Fruit fly (Drosophila melanogaster) whole organism, embryonic: ENCODE measurements around the gene Muted.

ENCODE experiments used
- CG10543 ChIP-seq: fragments of 200-800 bp; sonication (Bioruptor generic); optimal IDR thresholded peaks from 3 replicates; lab custom pipeline; 2017; ENCODE audit warnings: missing biosample characterization, mild to moderate bottlenecking, missing genetic modification characterization, moderate library complexity
- CG10565 ChIP-seq: fragments of 200-800 bp; sonication (Bioruptor generic); optimal IDR thresholded peaks from 3 replicates; lab custom pipeline; 2016; ENCODE audit warnings: missing biosample characterization, mild to moderate bottlenecking, missing genetic modification characterization
- CG12104 ChIP-seq: fragments of 200-800 bp; sonication (Bioruptor generic); optimal IDR thresholded peaks from 3 replicates; lab custom pipeline; 2016; ENCODE audit warnings: missing biosample characterization, missing genetic modification characterization
- CG12299 ChIP-seq: fragments of 200-800 bp; sonication (Bioruptor generic); optimal IDR thresholded peaks from 2 replicates; lab custom pipeline; 2018; ENCODE audit warnings: missing biosample characterization, mild to moderate bottlenecking, missing genetic modification characterization
- CG13894 ChIP-seq: fragments of 200-800 bp; sonication (Bioruptor generic); optimal IDR thresholded peaks from 3 replicates; lab custom pipeline; 2018; ENCODE audit warnings: missing biosample characterization, mild to moderate bottlenecking, missing genetic modification characterization, moderate library complexity
- CG1603 ChIP-seq: fragments of 200-800 bp; sonication (Bioruptor generic); optimal IDR thresholded peaks from 2 replicates; lab custom pipeline; 2019; ENCODE audit warnings: missing biosample characterization, mild to moderate bottlenecking, missing genetic modification characterization, moderate library complexity
- CG16779 ChIP-seq: fragments of 200-800 bp; sonication (Bioruptor generic); IDR thresholded peaks from 2 replicates; pipeline ENCODE4 v1.3.6; 2022; ENCODE audit warnings: missing biosample characterization, missing genetic modification characterization
- CG16813 ChIP-seq: fragments of 200-800 bp; sonication (Bioruptor generic); IDR thresholded peaks from 3 replicates; pipeline ENCODE4 v1.3.6; 2022; ENCODE audit warnings: missing biosample characterization, missing genetic modification characterization; ENCODE audit not compliant: partially characterized antibody
- CG16815 ChIP-seq: fragments of 200-800 bp; sonication (Bioruptor generic); optimal IDR thresholded peaks from 3 replicates; lab custom pipeline; 2017; ENCODE audit warnings: missing biosample characterization, mild to moderate bottlenecking, missing genetic modification characterization
- CG2129 ChIP-seq: fragments of 200-800 bp; sonication (Bioruptor generic); IDR thresholded peaks from 2 replicates; pipeline ENCODE4 v1.3.6; 2022; ENCODE audit warnings: missing biosample characterization, missing genetic modification characterization; ENCODE audit not compliant: partially characterized antibody
- CG3163 ChIP-seq: fragments of 200-800 bp; sonication (Bioruptor generic); optimal IDR thresholded peaks from 3 replicates; lab custom pipeline; 2016; ENCODE audit warnings: missing biosample characterization, missing genetic modification characterization
- CG42726 ChIP-seq: fragments of 200-800 bp; sonication (Bioruptor generic); IDR thresholded peaks from 2 replicates; pipeline ENCODE4 v1.3.6; 2022; ENCODE audit warnings: missing biosample characterization, missing genetic modification characterization; ENCODE audit not compliant: partially characterized antibody
- CG7556 ChIP-seq: fragments of 200-800 bp; sonication (Bioruptor generic); optimal IDR thresholded peaks from 2 replicates; lab custom pipeline; 2017; ENCODE audit warnings: missing biosample characterization, mild to moderate bottlenecking, missing genetic modification characterization
- CG7786 ChIP-seq: fragments of 200-800 bp; sonication (Bioruptor generic); optimal IDR thresholded peaks from 2 replicates; lab custom pipeline; 2016; ENCODE audit warnings: missing biosample characterization, missing genetic modification characterization
- CG8388 ChIP-seq: fragments of 200-800 bp; sonication (Bioruptor generic); optimal IDR thresholded peaks from 2 replicates; lab custom pipeline; 2019; ENCODE audit warnings: missing biosample characterization, mild to moderate bottlenecking, missing genetic modification characterization, moderate library complexity
- CG9727 ChIP-seq: fragments of 200-800 bp; sonication (Bioruptor generic); optimal IDR thresholded peaks from 3 replicates; lab custom pipeline; 2017; ENCODE audit warnings: missing biosample characterization, mild to moderate bottlenecking, missing genetic modification characterization
- D ChIP-seq, 2 experiments: fragments of 200-800 bp in 1 of 2; fragments of >200 bp in 1 of 2; sonication (Bioruptor generic) in 1 of 2; optimal IDR thresholded peaks; 2 replicates in 1 of 2; 3 replicates in 1 of 2; lab custom pipeline; 2017; ENCODE audit warnings: mild to moderate bottlenecking in 1 of 2, missing biosample characterization in 1 of 2, missing genetic modification characterization in 1 of 2, missing genetic modification reagents in 1 of 2
- Dfd ChIP-seq, 2 experiments: fragments of >200 bp; optimal IDR thresholded peaks; 2 replicates each; lab custom pipeline; 2017; ENCODE audit warnings: missing biosample characterization in 2 of 2, missing genetic modification characterization in 2 of 2
- Gug ChIP-seq: fragments of 200-800 bp; sonication (Bioruptor generic); IDR thresholded peaks from 4 replicates; pipeline ENCODE4 v1.3.6; 2022; ENCODE audit warnings: missing biosample characterization, missing genetic modification characterization
- Hmr ChIP-seq: fragments of 200-800 bp; sonication (Bioruptor generic); optimal IDR thresholded peaks from 3 replicates; lab custom pipeline; 2017; ENCODE audit warnings: mild to moderate bottlenecking, missing biosample characterization, missing genetic modification reagents, missing genetic modification characterization
- Hr39 ChIP-seq: fragments of >200 bp; optimal IDR thresholded peaks from 2 replicates; lab custom pipeline; 2017
- Hsf ChIP-seq: fragments of 200-800 bp; sonication (Bioruptor generic); optimal IDR thresholded peaks from 3 replicates; lab custom pipeline; 2016; ENCODE audit warnings: missing biosample characterization, missing genetic modification characterization
- Lhr ChIP-seq: fragments of 200-800 bp; sonication (Bioruptor generic); optimal IDR thresholded peaks from 3 replicates; lab custom pipeline; 2017; ENCODE audit warnings: mild to moderate bottlenecking, missing biosample characterization, missing genetic modification reagents, missing genetic modification characterization
- Lim3 ChIP-seq: fragments of 200-800 bp; sonication (Bioruptor generic); IDR thresholded peaks from 2 replicates; pipeline ENCODE4 v1.3.6; 2022; ENCODE audit warnings: missing biosample characterization, missing genetic modification characterization
- Meics ChIP-seq: fragments of 200-800 bp; sonication (Bioruptor generic); optimal IDR thresholded peaks from 2 replicates; lab custom pipeline; 2017; ENCODE audit warnings: missing biosample characterization, mild to moderate bottlenecking, missing genetic modification characterization
- Optix ChIP-seq: fragments of 200-800 bp; sonication (Bioruptor generic); IDR thresholded peaks from 3 replicates; pipeline ENCODE4 v1.3.6; 2022; ENCODE audit warnings: missing biosample characterization, missing genetic modification characterization
- PHDP ChIP-seq: fragments of 200-800 bp; sonication (Bioruptor generic); optimal IDR thresholded peaks from 3 replicates; lab custom pipeline; 2018; ENCODE audit warnings: missing biosample characterization, mild to moderate bottlenecking, missing genetic modification characterization, moderate library complexity
- Sin3A ChIP-seq: fragments of >200 bp; optimal IDR thresholded peaks from 2 replicates; lab custom pipeline; 2018
- Sox102F ChIP-seq: fragments of 200-800 bp; sonication (Bioruptor generic); optimal IDR thresholded peaks from 2 replicates; lab custom pipeline; 2018; ENCODE audit warnings: missing biosample characterization, mild to moderate bottlenecking, missing genetic modification characterization, moderate library complexity
- Sry-β ChIP-seq: fragments of 200-800 bp; sonication (Bioruptor generic); optimal IDR thresholded peaks from 2 replicates; lab custom pipeline; 2018; ENCODE audit warnings: missing biosample characterization, mild to moderate bottlenecking, missing genetic modification characterization, moderate library complexity
- ase ChIP-seq: fragments of 200-800 bp; sonication (Bioruptor generic); IDR thresholded peaks from 3 replicates; pipeline ENCODE4 v1.3.6; 2022; ENCODE audit warnings: missing biosample characterization, missing genetic modification characterization
- bbx ChIP-seq: fragments of 200-800 bp; sonication (Bioruptor generic); IDR thresholded peaks from 2 replicates; pipeline ENCODE4 v1.3.6; 2022; ENCODE audit warnings: missing biosample characterization, missing genetic modification characterization; ENCODE audit not compliant: partially characterized antibody
- cato ChIP-seq: fragments of 200-800 bp; sonication (Bioruptor generic); optimal IDR thresholded peaks from 2 replicates; lab custom pipeline; 2016; ENCODE audit warnings: missing biosample characterization, missing genetic modification characterization, borderline replicate concordance
- cg ChIP-seq: fragments of 200-800 bp; sonication (Bioruptor generic); optimal IDR thresholded peaks from 3 replicates; lab custom pipeline; 2019; ENCODE audit warnings: missing biosample characterization, mild to moderate bottlenecking, missing genetic modification characterization, moderate library complexity
- danr ChIP-seq: fragments of 200-800 bp; sonication (Bioruptor generic); IDR thresholded peaks from 2 replicates; pipeline ENCODE4 v1.3.6; 2022; ENCODE audit warnings: missing biosample characterization, missing genetic modification characterization
- dysf ChIP-seq: fragments of 200-800 bp; sonication (Bioruptor generic); IDR thresholded peaks from 3 replicates; pipeline ENCODE4 v1.3.6; 2022; ENCODE audit warnings: missing biosample characterization, missing genetic modification characterization
- esg ChIP-seq: fragments of 200-800 bp; sonication (Bioruptor generic); conservative IDR thresholded peaks from 2 replicates; pipeline ENCODE4 v1.3.6; 2022; ENCODE audit warnings: missing biosample characterization, missing genetic modification characterization
- gsb ChIP-seq: fragments of 200-800 bp; sonication (Bioruptor generic); IDR thresholded peaks from 2 replicates; pipeline ENCODE4 v1.3.6; 2022; ENCODE audit warnings: missing biosample characterization, missing genetic modification characterization
- ham ChIP-seq: fragments of 200-800 bp; sonication (Bioruptor generic); IDR thresholded peaks from 2 replicates; pipeline ENCODE4 v1.3.6; 2022; ENCODE audit warnings: missing biosample characterization, missing genetic modification characterization
- kay ChIP-seq: fragments of 200-800 bp; sonication (Bioruptor generic); optimal IDR thresholded peaks from 2 replicates; lab custom pipeline; 2016; ENCODE audit warnings: missing biosample characterization, missing genetic modification characterization
- lmd ChIP-seq: fragments of 200-800 bp; sonication (Bioruptor generic); IDR thresholded peaks from 2 replicates; pipeline ENCODE4 v1.3.6; 2022; ENCODE audit warnings: missing biosample characterization, missing genetic modification characterization
- luna ChIP-seq: fragments of 200-800 bp; sonication (Bioruptor generic); optimal IDR thresholded peaks from 2 replicates; lab custom pipeline; 2016; ENCODE audit warnings: missing biosample characterization, missing genetic modification characterization
- schlank ChIP-seq: fragments of 200-800 bp; sonication (Bioruptor generic); optimal IDR thresholded peaks from 2 replicates; lab custom pipeline; 2018; ENCODE audit warnings: missing biosample characterization, mild to moderate bottlenecking, missing genetic modification characterization
- scrt ChIP-seq: fragments of 200-800 bp; sonication (Bioruptor generic); optimal IDR thresholded peaks from 2 replicates; lab custom pipeline; 2018; ENCODE audit warnings: missing biosample characterization, mild to moderate bottlenecking, missing genetic modification characterization, moderate library complexity
- shn ChIP-seq: fragments of 200-800 bp; sonication (Bioruptor generic); optimal IDR thresholded peaks from 3 replicates; lab custom pipeline; 2016; ENCODE audit warnings: missing biosample characterization, missing genetic modification characterization
- sim ChIP-seq: fragments of 200-800 bp; sonication (Bioruptor generic); IDR thresholded peaks from 2 replicates; pipeline ENCODE4 v1.3.6; 2022; ENCODE audit warnings: missing biosample characterization, missing genetic modification characterization
- sqz ChIP-seq: fragments of 200-800 bp; sonication (Bioruptor generic); optimal IDR thresholded peaks from 3 replicates; lab custom pipeline; 2018; ENCODE audit warnings: missing biosample characterization, mild to moderate bottlenecking, missing genetic modification characterization
- tin ChIP-seq: fragments of 200-800 bp; sonication (Bioruptor generic); optimal IDR thresholded peaks from 3 replicates; lab custom pipeline; 2016; ENCODE audit warnings: missing biosample characterization, missing genetic modification characterization
- tio ChIP-seq: fragments of 200-800 bp; sonication (Bioruptor generic); optimal IDR thresholded peaks from 2 replicates; lab custom pipeline; 2017; ENCODE audit warnings: missing biosample characterization, missing genetic modification characterization, inconsistent platforms
- yki ChIP-seq: fragments of >200 bp; optimal IDR thresholded peaks from 3 replicates; lab custom pipeline; 2018

The Muted gene

DNA sequence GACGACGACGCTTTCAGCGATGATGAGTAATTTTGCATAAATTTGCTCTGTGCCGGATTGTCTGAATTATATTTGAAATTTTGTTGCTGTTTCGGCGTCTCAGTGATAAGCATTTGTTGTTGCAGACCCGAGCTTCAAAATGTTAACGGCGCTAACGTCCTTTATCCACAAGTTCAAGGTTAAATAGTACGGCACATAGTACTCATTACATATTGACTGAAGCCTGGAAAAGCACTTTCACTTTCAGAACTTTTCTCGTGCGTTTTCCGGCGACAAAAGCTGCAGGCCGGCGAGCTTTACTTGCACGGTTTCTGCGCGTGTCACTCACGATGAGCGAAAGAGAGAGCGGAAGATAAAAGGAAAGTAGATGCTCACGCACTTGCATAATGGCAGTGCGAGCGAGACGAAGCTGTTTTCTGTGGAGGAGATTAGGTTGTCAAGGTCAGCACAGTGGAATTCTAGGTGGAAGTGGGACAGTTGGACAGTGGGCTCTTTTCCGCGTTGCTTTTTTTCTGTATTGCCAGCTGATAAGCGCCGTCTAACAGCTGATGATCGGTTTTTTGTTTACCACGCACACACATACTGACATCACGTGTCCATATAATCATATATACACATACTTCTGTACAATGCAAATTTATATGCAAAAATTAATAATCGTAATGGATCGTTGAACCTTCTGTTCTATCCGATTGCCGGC lies 5.8 kb downstream of the Muted start (continued):
- no peak for TF ChIP-seq CG12104 (GFP tag; lab: Kevin White, UChicago)
- no peak for TF ChIP-seq gsb (GFP tag; lab: Robert Waterston, UW)
- no peak for TF ChIP-seq luna (GFP tag; lab: Kevin White, UChicago)
- no peak for TF ChIP-seq Sox102F
- no peak for TF ChIP-seq Hsf (GFP tag; lab: Kevin White, UChicago)
- no peak for TF ChIP-seq CG16813
- TF ChIP-seq dysf (GFP tag; lab: Robert Waterston, UW): no peak
- TF ChIP-seq CG12299 (tag; lab: Kevin White, UChicago): no peak
- no peak for TF ChIP-seq Hmr
- TF ChIP-seq cg (GFP tag; lab: Kevin White, UChicago): peak; percentile 11
- TF ChIP-seq CG1603 (tag; lab: Kevin White, UChicago): no peak
- no peak for TF ChIP-seq D (optimal IDR thresholded peaks at IDR 0.05; lab: Kevin White, UChicago)
- no peak for TF ChIP-seq D (GFP tag; optimal IDR thresholded peaks at IDR 0.05; lab: Kevin White, UChicago)
- no peak for TF ChIP-seq CG3163 (GFP tag; lab: Kevin White, UChicago)
- TF ChIP-seq lmd (GFP tag; lab: Robert Waterston, UW): no peak
- no peak for TF ChIP-seq schlank
- TF ChIP-seq CG9727 (GFP tag; lab: Kevin White, UChicago): no peak
- peak; percentile 42; the same call in 1 of the 3 replicates for TF ChIP-seq ase (GFP tag; lab: Robert Waterston, UW)
- TF ChIP-seq sim (GFP tag; lab: Robert Waterston, UW): no peak
- TF ChIP-seq cato (GFP tag; lab: Kevin White, UChicago): no peak
- TF ChIP-seq scrt (GFP tag; lab: Kevin White, UChicago): no peak
- TF ChIP-seq shn (GFP tag; lab: Kevin White, UChicago): no peak
- TF ChIP-seq tio (GFP tag; lab: Kevin White, UChicago): no peak
- TF ChIP-seq Meics (GFP tag; lab: Kevin White, UChicago): no peak
- no peak; the same call in 1 of the 2 replicates for TF ChIP-seq CG42726
- TF ChIP-seq Lhr: no peak
- no peak for TF ChIP-seq Hr39 (lab: Kevin White, UChicago)
- TF ChIP-seq CG7786: no peak
- no peak for TF ChIP-seq sqz (GFP tag; lab: Kevin White, UChicago)
- peak; percentile 59; the same call in 1 of the 2 replicates for TF ChIP-seq bbx (GFP tag; lab: Robert Waterston, UW)
- peak; percentile 55; the same call in 1 of the 2 replicates for TF ChIP-seq CG16779
- TF ChIP-seq yki (lab: Kevin White, UChicago): no peak
- TF ChIP-seq CG2129: no peak
- no peak for TF ChIP-seq PHDP (tag; lab: Kevin White, UChicago)
- no peak for TF ChIP-seq CG7556 (GFP tag; lab: Kevin White, UChicago)
- TF ChIP-seq tin: no peak
- no peak for TF ChIP-seq CG13894 (tag; lab: Kevin White, UChicago)
- TF ChIP-seq Sry-β (GFP tag; lab: Kevin White, UChicago): no peak
- no peak for TF ChIP-seq esg (GFP tag; lab: Robert Waterston, UW)
- no peak for TF ChIP-seq Lim3 (GFP tag; lab: Robert Waterston, UW)
- TF ChIP-seq Dfd (GFP tag; optimal IDR thresholded peaks at IDR 0.05; lab: Kevin White, UChicago): no peak
- TF ChIP-seq CG10543: no peak
- TF ChIP-seq kay: no peak
- TF ChIP-seq ham (GFP tag; lab: Robert Waterston, UW): no peak
- TF ChIP-seq CG8388: no peak
- TF ChIP-seq danr (GFP tag; lab: Robert Waterston, UW): no peak
- no peak for TF ChIP-seq Sin3A (lab: Kevin White, UChicago)
- TF ChIP-seq CG10565: no peak
- no peak; the same call in 3 of the 4 replicates for TF ChIP-seq Gug
- TF ChIP-seq CG16815 (GFP tag; lab: Kevin White, UChicago): no peak
- no peak for TF ChIP-seq Optix (GFP tag; lab: Robert Waterston, UW)
